Worm (Caenorhabditis elegans) whole organism, L2 larva: ENCODE measurements around the gene srsx-26.

Experiments
- F13H6.1 ChIP-seq: sonication (generic microtip); optimal IDR thresholded peaks from 2 replicates; lab custom pipeline; 2016; ENCODE audit warnings: missing genetic modification characterization, missing compliant biosample characterization
- Y55F3AM.14 ChIP-seq: fragments of 200-800 bp; sonication (Bioruptor generic); optimal IDR thresholded peaks from 2 replicates; lab custom pipeline; 2018; ENCODE audit warnings: mild to moderate bottlenecking, missing genetic modification characterization, missing compliant biosample characterization
- ZK546.5 ChIP-seq: sonication (generic microtip); optimal IDR thresholded peaks from 2 replicates; lab custom pipeline; 2017; ENCODE audit warnings: missing biosample characterization, missing genetic modification characterization
- aly-2 ChIP-seq: fragments of 150-350 bp; optimal IDR thresholded peaks from 2 replicates; lab custom pipeline; 2014; ENCODE audit warnings: missing biosample characterization, missing genetic modification characterization
- ama-1 ChIP-seq: fragments of 150-350 bp; optimal IDR thresholded peaks from 2 replicates; lab custom pipeline; 2018; ENCODE audit warnings: inconsistent platforms
- blmp-1 ChIP-seq: sonication (generic microtip); optimal IDR thresholded peaks from 2 replicates; lab custom pipeline; 2017; ENCODE audit warnings: missing genetic modification characterization, mild to moderate bottlenecking, missing compliant biosample characterization, antibody characterized with exemption, moderate library complexity; ENCODE audit not compliant: insufficient read depth
- ceh-16 ChIP-seq: fragments of 150-350 bp; optimal IDR thresholded peaks from 2 replicates; lab custom pipeline; 2014; ENCODE audit warnings: missing biosample characterization, missing genetic modification characterization
- ceh-82 ChIP-seq: fragments of 150-350 bp; optimal IDR thresholded peaks from 2 replicates; lab custom pipeline; 2014; ENCODE audit warnings: missing biosample characterization, missing genetic modification characterization
- crh-2 ChIP-seq: sonication (generic microtip); optimal IDR thresholded peaks from 2 replicates; lab custom pipeline; 2017; ENCODE audit warnings: missing biosample characterization, missing genetic modification characterization
- dmd-4 ChIP-seq: sonication (generic microtip); optimal IDR thresholded peaks from 2 replicates; lab custom pipeline; 2017; ENCODE audit warnings: missing biosample characterization, missing genetic modification characterization
- elt-1 ChIP-seq: fragments of 150-350 bp; optimal IDR thresholded peaks from 2 replicates; lab custom pipeline; 2014; ENCODE audit warnings: missing biosample characterization, missing genetic modification characterization
- fos-1 ChIP-seq: fragments of 150-350 bp; optimal IDR thresholded peaks from 2 replicates; lab custom pipeline; 2014; ENCODE audit warnings: missing biosample characterization, missing genetic modification characterization
- lin-13 ChIP-seq: fragments of 150-350 bp; optimal IDR thresholded peaks from 2 replicates; lab custom pipeline; 2014; ENCODE audit warnings: missing biosample characterization, missing genetic modification reagents, missing genetic modification characterization
- lin-39 ChIP-seq: fragments of 150-350 bp; optimal IDR thresholded peaks from 2 replicates; lab custom pipeline; 2014; ENCODE audit warnings: missing biosample characterization, missing genetic modification reagents, missing genetic modification characterization
- mab-5 ChIP-seq: fragments of 150-350 bp; optimal IDR thresholded peaks from 2 replicates; lab custom pipeline; 2014; ENCODE audit warnings: missing biosample characterization, missing genetic modification characterization
- mbf-1 ChIP-seq: sonication (generic microtip); optimal IDR thresholded peaks from 2 replicates; lab custom pipeline; 2017; ENCODE audit warnings: missing biosample characterization, missing genetic modification characterization
- mdl-1 ChIP-seq, 2 experiments: fragments of 150-350 bp in 1 of 2; sonication (generic microtip) in 1 of 2; optimal IDR thresholded peaks; 2 replicates each; lab custom pipeline; 2017; ENCODE audit warnings: missing biosample characterization in 2 of 2, missing genetic modification characterization in 2 of 2
- nhr-10 ChIP-seq: sonication (generic microtip); optimal IDR thresholded peaks from 2 replicates; lab custom pipeline; 2017; ENCODE audit warnings: missing biosample characterization, missing genetic modification characterization
- nhr-11 ChIP-seq: fragments of 150-350 bp; optimal IDR thresholded peaks from 2 replicates; lab custom pipeline; 2014; ENCODE audit warnings: missing biosample characterization, missing genetic modification characterization
- nhr-12 ChIP-seq: fragments of 150-350 bp; optimal IDR thresholded peaks from 2 replicates; lab custom pipeline; 2014; ENCODE audit warnings: missing biosample characterization, missing genetic modification characterization
- nhr-129 ChIP-seq: fragments of 150-350 bp; optimal IDR thresholded peaks from 2 replicates; lab custom pipeline; 2014; ENCODE audit warnings: missing biosample characterization, missing genetic modification characterization
- nhr-21 ChIP-seq: fragments of 150-350 bp; optimal IDR thresholded peaks from 2 replicates; lab custom pipeline; 2014; ENCODE audit warnings: missing biosample characterization, missing genetic modification characterization
- nhr-23 ChIP-seq: fragments of 150-350 bp; optimal IDR thresholded peaks from 2 replicates; lab custom pipeline; 2014; ENCODE audit warnings: missing biosample characterization, missing genetic modification reagents, missing genetic modification characterization
- nhr-237 ChIP-seq: fragments of 150-350 bp; optimal IDR thresholded peaks from 2 replicates; lab custom pipeline; 2014; ENCODE audit warnings: missing biosample characterization, missing genetic modification characterization
- nhr-25 ChIP-seq: fragments of 150-350 bp; sonication (generic microtip); optimal IDR thresholded peaks from 3 replicates; lab custom pipeline; 2014; ENCODE audit warnings: missing biosample characterization, missing genetic modification characterization
- nhr-6 ChIP-seq: fragments of 150-350 bp; optimal IDR thresholded peaks from 2 replicates; lab custom pipeline; 2014; ENCODE audit warnings: missing biosample characterization, missing genetic modification characterization
- nhr-77 ChIP-seq: fragments of 150-350 bp; optimal IDR thresholded peaks from 2 replicates; lab custom pipeline; 2014; ENCODE audit warnings: missing biosample characterization, missing genetic modification characterization
- peb-1 ChIP-seq: fragments of 150-350 bp; optimal IDR thresholded peaks from 2 replicates; lab custom pipeline; 2014; ENCODE audit warnings: missing biosample characterization, missing genetic modification characterization
- sem-4 ChIP-seq: fragments of 150-350 bp; optimal IDR thresholded peaks from 2 replicates; lab custom pipeline; 2014; ENCODE audit warnings: missing biosample characterization, missing genetic modification reagents, missing genetic modification characterization
- skn-1 ChIP-seq: sonication (generic microtip); optimal IDR thresholded peaks from 2 replicates; lab custom pipeline; 2017; ENCODE audit warnings: missing biosample characterization, missing genetic modification characterization
- sma-3 ChIP-seq: sonication (generic microtip); optimal IDR thresholded peaks from 2 replicates; lab custom pipeline; 2016; ENCODE audit warnings: missing genetic modification reagents, missing genetic modification characterization, missing compliant biosample characterization
- sma-9 ChIP-seq, 2 experiments: fragments of 150-350 bp in 1 of 2; sonication (generic microtip) in 1 of 2; optimal IDR thresholded peaks; 2 replicates each; lab custom pipeline; 2014 to 2016; ENCODE audit warnings: missing genetic modification characterization in 2 of 2, mild to moderate bottlenecking in 1 of 2, missing biosample characterization in 1 of 2, missing compliant biosample characterization in 1 of 2, missing genetic modification reagents in 1 of 2, moderate library complexity in 1 of 2
- snpc-4 ChIP-seq: fragments of 150-350 bp; optimal IDR thresholded peaks from 2 replicates; lab custom pipeline; 2014; ENCODE audit warnings: missing biosample characterization, missing genetic modification characterization
- unc-39 ChIP-seq: fragments of 150-350 bp; optimal IDR thresholded peaks from 2 replicates; lab custom pipeline; 2014; ENCODE audit warnings: missing biosample characterization, missing genetic modification characterization
- unc-62 ChIP-seq: fragments of 150-350 bp; optimal IDR thresholded peaks from 2 replicates; lab custom pipeline; 2014; ENCODE audit warnings: missing biosample characterization, missing genetic modification reagents, missing genetic modification characterization
- zag-1 ChIP-seq: fragments of 150-350 bp; optimal IDR thresholded peaks from 2 replicates; lab custom pipeline; 2014; ENCODE audit warnings: missing biosample characterization, missing genetic modification characterization

srsx-26 gene

DNA sequence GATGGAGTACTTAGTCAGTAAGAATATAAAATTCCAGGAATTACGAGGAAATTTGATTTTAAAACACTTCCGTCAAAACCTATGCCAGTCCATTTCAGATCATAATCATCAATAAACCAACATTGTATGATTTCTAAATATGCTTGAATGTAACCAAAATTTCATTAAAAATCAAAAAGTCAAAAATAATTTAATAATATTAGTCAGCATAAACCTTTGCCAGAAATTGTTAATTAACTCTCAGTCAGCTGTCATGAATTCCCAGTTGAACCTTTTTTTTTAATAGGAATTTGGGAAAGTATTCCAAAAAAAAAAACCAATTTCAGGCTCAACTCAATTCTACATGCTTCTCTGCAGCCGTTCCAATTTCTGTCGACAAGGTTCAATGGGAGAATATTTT, at the start of gene srsx-26:
TSS of gene srsx-26 (plus strand) at position 301 of the 400 bp plus-strand sequence.
- TF ChIP-seq unc-62 (GFP tag; lab: Kevin White, UChicago) (no peak), elt-1 (no peak), dmd-4 (tag; lab: Kevin White, UChicago) (no peak), skn-1 (tag; lab: Kevin White, UChicago) (no peak)

DNA sequence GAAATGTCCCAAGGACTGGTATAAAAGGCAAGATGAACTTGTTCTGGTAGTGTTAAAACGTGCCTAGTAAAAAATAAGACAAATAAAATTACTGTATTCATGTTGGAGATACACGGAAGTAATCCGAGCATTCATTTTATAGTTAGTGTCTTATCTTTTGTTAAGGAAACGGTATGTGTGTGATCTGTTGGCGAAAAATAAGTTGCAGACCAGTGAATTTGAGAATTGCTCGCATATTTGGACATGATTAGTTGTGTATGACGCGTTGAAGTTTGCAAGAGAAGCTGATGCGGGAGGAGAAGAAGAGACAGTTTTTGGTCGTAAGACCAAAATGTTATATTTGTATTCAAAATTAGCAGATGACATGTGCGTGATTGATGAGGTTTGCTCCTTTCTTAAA, 46.5 kb upstream of the srsx-26 start, which contains the start of gene C08B6.14:
TSS of gene C08B6.14 (minus strand) at position 101 of the 400 bp plus-strand sequence.
- TF ChIP-seq Y55F3AM.14 (GFP tag; lab: Kevin White, UChicago) (no peak), zag-1 (tag; lab: Kevin White, UChicago) (no peak), nhr-25 (no peak), ZK546.5 (tag; lab: Kevin White, UChicago) (no peak), nhr-11 (tag; lab: Kevin White, UChicago) (no peak), nhr-12 (no peak), fos-1 (tag; lab: Kevin White, UChicago) (no peak), F13H6.1 (tag; lab: Kevin White, UChicago) (no peak), nhr-77 (tag; lab: Kevin White, UChicago) (no peak), mab-5 (no peak), ceh-82 (tag; lab: Kevin White, UChicago) (no peak), lin-39 (tag; lab: Kevin White, UChicago) (no peak), snpc-4 (no peak), crh-2 (tag; lab: Kevin White, UChicago) (no peak), nhr-6 (tag; lab: Kevin White, UChicago) (no peak)

DNA sequence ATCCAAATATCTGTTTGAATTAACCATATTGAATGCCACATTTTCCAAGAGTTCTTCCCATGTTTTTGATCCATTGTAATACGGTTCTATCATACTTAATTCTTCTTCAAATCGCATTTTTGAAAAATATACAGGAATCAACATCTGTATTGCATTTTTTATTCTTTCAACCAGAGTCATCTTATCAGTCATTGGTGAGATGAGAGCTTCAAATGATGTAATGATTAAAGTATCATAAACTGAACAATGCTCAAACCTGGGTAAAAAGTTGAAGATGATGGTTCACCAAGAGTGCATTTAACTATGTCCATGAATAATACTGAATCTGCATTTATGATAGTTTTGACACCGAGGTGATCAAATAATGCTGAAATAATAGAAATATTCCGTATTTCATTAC, 44.6 kb upstream of the srsx-26 start:
- peak; percentile 62 for TF ChIP-seq nhr-129 (tag; lab: Kevin White, UChicago)
- TF ChIP-seq nhr-237 (tag; lab: Kevin White, UChicago), result no peak
- TF ChIP-seq sem-4 (tag; lab: Kevin White, UChicago), result no peak
- no peak for TF ChIP-seq ceh-82 (tag; lab: Kevin White, UChicago)
- TF ChIP-seq ceh-16 (tag; lab: Kevin White, UChicago), result no peak
- no peak for TF ChIP-seq mdl-1 (tag; optimal IDR thresholded peaks at IDR 0.05; lab: Kevin White, UChicago)
- no peak for TF ChIP-seq snpc-4
- no peak for TF ChIP-seq unc-39
- no peak for TF ChIP-seq crh-2 (tag; lab: Kevin White, UChicago)
- TF ChIP-seq fos-1 (tag; lab: Kevin White, UChicago), result peak; percentile 16
- no peak for TF ChIP-seq aly-2 (tag; lab: Kevin White, UChicago)
- no peak for TF ChIP-seq blmp-1 (tag; lab: Kevin White, UChicago)
- TF ChIP-seq nhr-23 (tag; lab: Kevin White, UChicago), result no peak
- no peak for TF ChIP-seq lin-13 (GFP tag; lab: Kevin White, UChicago)

DNA sequence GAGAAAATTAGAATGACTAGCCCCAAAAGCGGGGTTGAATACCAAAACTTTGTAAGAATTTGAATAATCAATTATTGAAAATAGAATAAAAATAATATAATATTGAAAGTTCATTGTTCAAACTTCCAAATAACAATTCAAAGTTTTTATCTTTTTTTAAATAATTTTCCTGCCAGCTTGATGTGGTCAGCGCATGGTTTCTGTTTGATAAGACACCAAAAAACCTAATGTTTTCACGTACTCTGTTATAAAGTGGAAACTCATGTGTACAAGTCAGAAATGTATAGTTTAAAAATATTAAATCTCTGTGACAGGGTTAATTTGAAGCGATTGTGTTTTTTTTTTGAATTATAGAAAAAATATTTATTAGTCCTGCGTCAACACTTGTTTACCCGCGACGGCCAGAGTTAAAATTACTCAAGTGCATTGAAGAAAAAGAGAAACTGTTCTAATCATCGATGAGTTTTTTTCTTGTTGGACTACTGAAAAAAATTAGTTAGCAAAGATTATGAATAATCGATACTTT, 43.6 kb upstream of the srsx-26 start, which contains the start of gene ugt-17:
TSS of gene ugt-17 (minus strand) at position 180 of the 526 bp plus-strand sequence.
- TF ChIP-seq crh-2 (tag; lab: Kevin White, UChicago) (peak; percentile 10), sma-3 (GFP tag; lab: Kevin White, UChicago) (no peak), unc-39 (no peak), peb-1 (tag; lab: Kevin White, UChicago) (no peak), sma-9 (GFP tag; optimal IDR thresholded peaks at IDR 0.05; lab: Kevin White, UChicago) (peak; percentile 54), sma-9 (tag; optimal IDR thresholded peaks at IDR 0.05; lab: Kevin White, UChicago) (no peak), mbf-1 (tag; lab: Kevin White, UChicago) (no peak), fos-1 (tag; lab: Kevin White, UChicago) (peak; percentile 67), nhr-25 (no peak), ama-1 (lab: Kevin White, UChicago) (no peak), nhr-6 (tag; lab: Kevin White, UChicago) (no peak)

DNA sequence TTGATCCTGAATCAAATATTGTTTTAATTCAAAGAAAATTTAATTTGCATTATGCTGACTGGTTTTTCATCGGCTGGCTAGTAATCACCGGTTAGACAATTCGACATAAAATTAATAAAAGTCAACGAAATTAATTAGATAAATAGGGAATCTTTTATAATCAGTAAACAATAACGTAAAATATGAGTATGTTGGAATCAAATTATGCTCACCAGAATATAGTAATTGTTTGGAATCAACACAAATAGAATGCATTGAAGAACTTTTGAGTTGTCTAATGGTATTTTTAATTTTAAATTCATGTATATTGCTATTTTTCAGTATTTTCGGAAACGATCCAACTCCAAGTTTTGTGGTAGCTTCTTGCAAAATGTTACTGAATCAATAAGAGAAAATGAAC, 43.0 kb upstream of the srsx-26 start, which contains the start of gene C08B6.2:
TSS of gene C08B6.2 (plus strand) at position 301 of the 400 bp plus-strand sequence.
- TF ChIP-seq blmp-1 (tag; lab: Kevin White, UChicago) (no peak), nhr-21 (tag; lab: Kevin White, UChicago) (no peak), unc-62 (GFP tag; lab: Kevin White, UChicago) (no peak), Y55F3AM.14 (GFP tag; lab: Kevin White, UChicago) (no peak), nhr-10 (no peak), ceh-82 (tag; lab: Kevin White, UChicago) (no peak)
